Worm (Caenorhabditis elegans): ENCODE results near the gene srlf-24.

srlf-24 gene

DNA sequence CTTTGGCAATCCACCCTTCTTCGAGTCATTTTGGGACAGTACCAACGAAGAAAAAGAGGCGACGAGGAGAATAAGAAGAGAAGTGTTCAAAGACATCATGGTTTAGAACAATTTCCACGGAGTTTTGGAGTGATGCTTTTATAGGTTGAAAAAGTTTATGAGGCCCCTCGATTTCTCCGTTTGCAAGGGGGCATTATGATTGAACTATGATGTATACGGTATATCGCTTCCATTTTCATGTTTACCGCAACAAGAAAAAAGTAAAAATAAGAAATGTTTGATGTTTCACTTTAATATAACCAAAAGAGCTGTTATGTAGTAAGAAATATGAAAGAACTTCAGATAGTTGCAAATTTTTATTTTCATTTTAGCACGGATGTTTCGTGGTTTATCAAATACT, 4.2 kb downstream of the srlf-24 start, which contains the start of gene srlf-18:
Gene srlf-18 (minus strand): TSS at position 101 of the 400 bp plus-strand sequence.
- TF ChIP-seq pha-2 (tag; optimal IDR thresholded peaks at IDR 0.05): no peak
- TF ChIP-seq Y22D7AL.16 (tag; optimal IDR thresholded peaks at IDR 0.05): no peak
- TF ChIP-seq madf-2 (tag; optimal IDR thresholded peaks at IDR 0.05): no peak
- TF ChIP-seq ama-1 (optimal IDR thresholded peaks at IDR 0.05): no peak
- no peak for TF ChIP-seq nfya-1 (tag; optimal IDR thresholded peaks at IDR 0.05)
- TF ChIP-seq elt-2 (tag; optimal IDR thresholded peaks at IDR 0.05): no peak
- no peak for TF ChIP-seq C38D4.7 (GFP tag; optimal IDR thresholded peaks at IDR 0.05)
- no peak for TF ChIP-seq C08G9.2 (tag; optimal IDR thresholded peaks at IDR 0.05)
- TF ChIP-seq zip-5 (tag; optimal IDR thresholded peaks at IDR 0.05): no peak
- TF ChIP-seq rnt-1 (tag; optimal IDR thresholded peaks at IDR 0.05): no peak
- no peak for TF ChIP-seq K02D7.2 (tag; optimal IDR thresholded peaks at IDR 0.05)
- no peak for TF ChIP-seq nhr-232 (tag; optimal IDR thresholded peaks at IDR 0.05)
- TF ChIP-seq pros-1 (tag; optimal IDR thresholded peaks at IDR 0.05): no peak
- TF ChIP-seq ceh-34 (tag; optimal IDR thresholded peaks at IDR 0.05): no peak
- TF ChIP-seq pax-1 (tag; optimal IDR thresholded peaks at IDR 0.05): no peak
- TF ChIP-seq fkh-10 (GFP tag; optimal IDR thresholded peaks at IDR 0.05): no peak
- TF ChIP-seq ceh-45 (GFP tag; IDR thresholded peaks at IDR 0.05): no peak
- TF ChIP-seq fax-1 (tag; optimal IDR thresholded peaks at IDR 0.05): no peak
- TF ChIP-seq pat-9 (tag; optimal IDR thresholded peaks at IDR 0.05): no peak
- no peak for TF ChIP-seq F13H6.1 (tag; optimal IDR thresholded peaks at IDR 0.05)

DNA sequence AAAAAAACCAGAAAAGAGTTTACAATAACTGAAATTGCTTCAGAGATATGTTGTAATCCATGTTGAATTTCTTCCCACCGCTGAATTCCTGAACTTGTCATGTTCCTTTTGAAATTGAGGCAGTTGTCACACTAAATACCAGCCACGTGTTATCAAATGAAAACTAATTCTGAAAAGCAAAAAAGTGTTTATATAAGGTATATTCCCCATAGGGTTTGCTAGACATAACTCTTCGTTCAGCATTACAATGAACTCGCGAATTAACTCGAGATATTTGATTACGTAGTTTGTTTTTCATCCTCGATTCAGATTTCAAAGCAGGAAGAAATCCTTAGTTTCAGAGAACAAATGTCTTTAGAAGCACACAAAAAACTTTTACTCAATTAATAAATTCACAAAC, 5.4 kb downstream of the srlf-24 start, which contains the start of gene str-3:
Gene str-3 (minus strand): TSS at position 101 of the 400 bp plus-strand sequence.
- TF ChIP-seq madf-2 (tag; optimal IDR thresholded peaks at IDR 0.05) (no peak), mec-3 (tag; optimal IDR thresholded peaks at IDR 0.05; ENCODE audit: borderline replicate concordance) (no peak), ceh-18 (tag; optimal IDR thresholded peaks at IDR 0.05) (no peak), K02D7.2 (tag; optimal IDR thresholded peaks at IDR 0.05) (no peak), pax-1 (tag; optimal IDR thresholded peaks at IDR 0.05) (no peak), ceh-14 (tag; optimal IDR thresholded peaks at IDR 0.05) (no peak), K09A11.1 (tag; optimal IDR thresholded peaks at IDR 0.05; ENCODE audit: insufficient read depth) (no peak)

DNA sequence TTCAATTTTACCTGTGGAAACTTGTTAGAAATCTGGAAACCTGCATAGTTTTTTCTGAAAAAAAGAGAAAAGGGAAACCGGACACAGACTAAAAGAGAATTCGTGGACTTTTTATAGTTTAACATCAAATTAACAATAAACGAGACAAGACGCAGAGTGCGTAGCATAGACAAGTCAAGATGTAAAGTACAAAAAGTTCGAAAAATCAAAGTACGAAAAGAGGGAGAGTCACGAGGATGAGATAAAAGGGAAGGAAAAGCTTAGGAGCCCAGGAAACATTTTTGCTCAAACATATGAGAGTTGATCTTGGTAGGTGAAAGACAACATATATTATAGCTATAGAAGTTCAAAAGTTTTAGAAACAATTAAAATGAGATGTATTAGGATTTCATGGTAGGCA, 7.8 kb downstream of the srlf-24 start, which contains the start of gene M7.12:
Gene M7.12 (minus strand): TSS at position 188 of the 400 bp plus-strand sequence.
- TF ChIP-seq npax-4 (tag; optimal IDR thresholded peaks at IDR 0.05) (no peak), ceh-18 (tag; optimal IDR thresholded peaks at IDR 0.05) (no peak), nhr-11 (tag; optimal IDR thresholded peaks at IDR 0.05) (no peak), syd-9 (tag; optimal IDR thresholded peaks at IDR 0.05) (no peak), pax-1 (tag; optimal IDR thresholded peaks at IDR 0.05) (no peak), fkh-6 (tag; optimal IDR thresholded peaks at IDR 0.05) (no peak), tbx-7 (tag; optimal IDR thresholded peaks at IDR 0.05) (no peak), hlh-8 (tag; optimal IDR thresholded peaks at IDR 0.05) (no peak), ets-4 (tag; optimal IDR thresholded peaks at IDR 0.05) (no peak), hlh-6 (tag; optimal IDR thresholded peaks at IDR 0.05) (no peak), ceh-14 (tag; optimal IDR thresholded peaks at IDR 0.05) (no peak), ceh-2 (tag; optimal IDR thresholded peaks at IDR 0.05) (no peak), hlh-30 (tag; optimal IDR thresholded peaks at IDR 0.05; ENCODE audit: insufficient read depth) (no peak), ceh-19 (GFP tag; optimal IDR thresholded peaks at IDR 0.05) (no peak), che-1 (tag; optimal IDR thresholded peaks at IDR 0.05) (no peak)

DNA sequence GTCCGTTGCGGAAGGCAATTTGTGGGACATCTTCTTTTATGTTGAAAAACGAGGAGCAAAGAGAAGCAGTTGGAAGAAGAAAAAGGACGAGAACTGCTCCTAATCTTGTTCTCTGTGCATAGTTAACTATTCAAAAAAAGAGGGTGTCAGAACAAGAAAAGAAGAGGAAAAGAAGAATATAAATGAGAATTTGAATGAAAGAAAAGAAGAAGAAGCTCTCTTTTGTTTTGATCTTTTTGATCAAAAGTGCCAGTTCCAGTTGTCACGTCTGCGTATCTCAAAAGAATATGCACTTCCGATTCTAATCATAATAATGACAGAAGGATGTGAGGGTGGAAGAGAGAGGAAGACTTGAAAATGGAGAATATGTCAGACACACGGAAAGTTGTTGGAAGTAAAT, 10.7 kb downstream of the srlf-24 start, which contains the start of gene M7.8:
Gene M7.8 (minus strand): TSS at position 112 of the 400 bp plus-strand sequence.
- TF ChIP-seq ceh-22 (tag; optimal IDR thresholded peaks at IDR 0.05) (no peak), unc-42 (tag; optimal IDR thresholded peaks at IDR 0.05) (peak; percentile 41), unc-55 (GFP tag; optimal IDR thresholded peaks at IDR 0.05) (peak; percentile 32)

Measured in whole organism, late embryonic.